Worm (Caenorhabditis elegans) whole organism, young adult: Measurements from ENCODE around the gene suf-1.

Experiments used
- let-607 ChIP-seq, 2 experiments: fragments of 200-800 bp in 1 of 2; sonication (Bioruptor generic) in 1 of 2; sonication (generic microtip) in 1 of 2; optimal IDR thresholded peaks; 2 replicates each; lab custom pipeline; 2016 to 2018; ENCODE audit warnings: mild to moderate bottlenecking in 2 of 2, missing compliant biosample characterization in 2 of 2, missing genetic modification characterization in 2 of 2, moderate library complexity in 2 of 2, missing genotype in 1 of 2
- snpc-4 ChIP-seq, 5 experiments: fragments of 150-350 bp in 1 of 5; sonication (generic microtip) in 4 of 5; optimal IDR thresholded peaks; 2 replicates each; lab custom pipeline; 2014 to 2018; ENCODE audit warnings: missing genetic modification characterization in 5 of 5, missing biosample characterization in 3 of 5, antibody characterized with exemption in 2 of 5, mild to moderate bottlenecking in 2 of 5, missing compliant biosample characterization in 2 of 5, missing genotype in 2 of 5, moderate library complexity in 2 of 5, missing genetic modification reagents in 1 of 5
- unc-62 ChIP-seq: fragments of 150-350 bp; optimal IDR thresholded peaks from 2 replicates; lab custom pipeline; 2014; ENCODE audit warnings: missing biosample characterization, missing genetic modification reagents, missing genetic modification characterization

- TF ChIP-seq snpc-4 (GFP tag; optimal IDR thresholded peaks at IDR 0.05; lab: Kevin White, UChicago) (no peak), snpc-4 (tag; optimal IDR thresholded peaks at IDR 0.05; lab: Kevin White, UChicago) (no peak), unc-62 (GFP tag; lab: Kevin White, UChicago) (no peak), let-607 (tag; optimal IDR thresholded peaks at IDR 0.05; lab: Kevin White, UChicago) (no peak)
These were observed 17.7 kb upstream of the suf-1 start for ce11 chrII:8585921-8586320.
